Fruit fly (Drosophila melanogaster) whole organism, prepupa: Measurements from ENCODE around the gene CG10232.

ENCODE experiments used
- Blimp-1 ChIP-seq: fragments of 200-800 bp; sonication (Bioruptor generic); optimal IDR thresholded peaks from 3 replicates; lab custom pipeline; 2017; ENCODE audit warnings: missing biosample characterization, missing genetic modification characterization, mild to moderate bottlenecking, moderate library complexity, missing genetic modification reagents
- CG10631 ChIP-seq: fragments of 200-800 bp; sonication (Bioruptor generic); optimal IDR thresholded peaks from 2 replicates; lab custom pipeline; 2016; ENCODE audit warnings: missing biosample characterization, missing genetic modification characterization
- CG10669 ChIP-seq: fragments of 200-800 bp; sonication (Bioruptor generic); optimal IDR thresholded peaks from 3 replicates; lab custom pipeline; 2018; ENCODE audit warnings: missing biosample characterization, mild to moderate bottlenecking, missing genetic modification characterization, moderate library complexity
- CG11294 ChIP-seq: fragments of 200-800 bp; sonication (Bioruptor generic); IDR thresholded peaks from 2 replicates; pipeline ENCODE4 v1.3.6; 2022; ENCODE audit warnings: missing biosample characterization, missing genetic modification characterization
- CG11762 ChIP-seq: fragments of 200-800 bp; sonication (Bioruptor generic); optimal IDR thresholded peaks from 3 replicates; lab custom pipeline; 2016; ENCODE audit warnings: missing biosample characterization, missing genetic modification characterization; ENCODE audit not compliant: insufficient read depth
- CG15336 ChIP-seq: fragments of 200-800 bp; sonication (Bioruptor generic); IDR thresholded peaks from 2 replicates; pipeline ENCODE4 v1.3.6; 2022; ENCODE audit warnings: missing biosample characterization, missing genetic modification characterization
- CG1621 ChIP-seq: fragments of 200-800 bp; sonication (Bioruptor generic); optimal IDR thresholded peaks from 3 replicates; lab custom pipeline; 2018; ENCODE audit warnings: missing biosample characterization, mild to moderate bottlenecking, missing genetic modification characterization
- CG16779 ChIP-seq: fragments of 200-800 bp; sonication (Bioruptor generic); optimal IDR thresholded peaks from 3 replicates; lab custom pipeline; 2017; ENCODE audit warnings: missing biosample characterization, mild to moderate bottlenecking, missing genetic modification characterization
- CG3032 ChIP-seq: fragments of 200-800 bp; optimal IDR thresholded peaks from 2 replicates; lab custom pipeline; 2019; ENCODE audit warnings: missing biosample characterization, mild to moderate bottlenecking, missing genetic modification characterization, moderate library complexity
- CG31627 ChIP-seq: fragments of 200-800 bp; sonication (Bioruptor generic); optimal IDR thresholded peaks from 3 replicates; lab custom pipeline; 2016; ENCODE audit warnings: missing biosample characterization, missing genetic modification characterization
- CG32006 ChIP-seq: fragments of 200-800 bp; sonication (Bioruptor generic); optimal IDR thresholded peaks from 3 replicates; lab custom pipeline; 2017; ENCODE audit warnings: missing biosample characterization, mild to moderate bottlenecking, missing genetic modification characterization
- CG3919 ChIP-seq: fragments of 200-800 bp; sonication (Bioruptor generic); optimal IDR thresholded peaks from 3 replicates; lab custom pipeline; 2016; ENCODE audit warnings: missing biosample characterization, missing genetic modification characterization
- CG4318 ChIP-seq: fragments of 200-800 bp; sonication (Bioruptor generic); optimal IDR thresholded peaks from 3 replicates; lab custom pipeline; 2017; ENCODE audit warnings: missing biosample characterization, mild to moderate bottlenecking, missing genetic modification characterization
- CG6163 ChIP-seq: fragments of 200-800 bp; sonication (Bioruptor generic); IDR thresholded peaks from 3 replicates; pipeline ENCODE4 v1.3.6; 2022; ENCODE audit warnings: missing biosample characterization, missing genetic modification characterization
- CG6792 ChIP-seq: fragments of 200-800 bp; sonication (Bioruptor generic); optimal IDR thresholded peaks from 3 replicates; lab custom pipeline; 2016; ENCODE audit warnings: missing biosample characterization, missing genetic modification characterization
- CG6808 ChIP-seq: fragments of 200-800 bp; sonication (Bioruptor generic); optimal IDR thresholded peaks from 3 replicates; lab custom pipeline; 2017; ENCODE audit warnings: missing biosample characterization, missing genetic modification characterization, mild to moderate bottlenecking, moderate library complexity, missing genetic modification reagents
- CG6854 ChIP-seq: fragments of 200-800 bp; sonication (Bioruptor generic); optimal IDR thresholded peaks from 2 replicates; lab custom pipeline; 2017; ENCODE audit warnings: missing biosample characterization, mild to moderate bottlenecking, missing genetic modification characterization
- CG7368 ChIP-seq: fragments of 200-800 bp; sonication (Bioruptor generic); optimal IDR thresholded peaks from 3 replicates; lab custom pipeline; 2016; ENCODE audit warnings: missing biosample characterization, missing genetic modification characterization
- CG8119 ChIP-seq: fragments of 200-800 bp; sonication (Bioruptor generic); IDR thresholded peaks from 3 replicates; pipeline ENCODE4 v1.3.6; 2022; ENCODE audit warnings: missing biosample characterization, missing genetic modification characterization
- CG8319 ChIP-seq: fragments of 200-800 bp; sonication (Bioruptor generic); optimal IDR thresholded peaks from 3 replicates; lab custom pipeline; 2016; ENCODE audit warnings: missing biosample characterization, missing genetic modification characterization
- CG8632 ChIP-seq: fragments of 200-800 bp; sonication (Bioruptor generic); optimal IDR thresholded peaks from 3 replicates; lab custom pipeline; 2016; ENCODE audit warnings: missing biosample characterization, missing genetic modification characterization
- CG9139 ChIP-seq: fragments of 200-800 bp; sonication (Bioruptor generic); optimal IDR thresholded peaks from 3 replicates; lab custom pipeline; 2017; ENCODE audit warnings: missing biosample characterization, mild to moderate bottlenecking, missing genetic modification characterization
- Eip75B ChIP-seq: fragments of 200-800 bp; sonication (Bioruptor generic); optimal IDR thresholded peaks from 3 replicates; lab custom pipeline; 2016; ENCODE audit warnings: missing biosample characterization, missing genetic modification characterization
- Eip78C ChIP-seq: fragments of 200-800 bp; sonication (Bioruptor generic); peaks from one replicate; lab custom pipeline; 2016; ENCODE audit warnings: missing biosample characterization, missing genetic modification characterization
- Eip93F ChIP-seq: fragments of 200-800 bp; sonication (Bioruptor generic); optimal IDR thresholded peaks from 2 replicates; lab custom pipeline; 2016; ENCODE audit warnings: missing biosample characterization, mild to moderate bottlenecking, missing genetic modification characterization
- Ets21C ChIP-seq: fragments of 200-800 bp; sonication (Bioruptor generic); optimal IDR thresholded peaks from 3 replicates; lab custom pipeline; 2016; ENCODE audit warnings: missing biosample characterization, missing genetic modification characterization
- Gug ChIP-seq: fragments of 200-800 bp; sonication (Bioruptor generic); IDR thresholded peaks from 2 replicates; pipeline ENCODE4 v1.3.6; 2022; ENCODE audit warnings: missing biosample characterization, missing genetic modification characterization
- Hr38 ChIP-seq: sonication (Bioruptor generic); optimal IDR thresholded peaks from 2 replicates; lab custom pipeline; 2016; ENCODE audit warnings: missing biosample characterization, missing genetic modification characterization
- Hr39 ChIP-seq: fragments of 200-800 bp; sonication (Bioruptor generic); optimal IDR thresholded peaks from 2 replicates; lab custom pipeline; 2016; ENCODE audit warnings: missing biosample characterization, missing genetic modification characterization
- Hr4 ChIP-seq: fragments of 200-800 bp; sonication (Bioruptor generic); optimal IDR thresholded peaks from 3 replicates; lab custom pipeline; 2016; ENCODE audit warnings: missing biosample characterization, missing genetic modification characterization
- Lpt ChIP-seq: fragments of 200-800 bp; sonication (Bioruptor generic); optimal IDR thresholded peaks from 3 replicates; lab custom pipeline; 2016; ENCODE audit warnings: missing biosample characterization, missing genetic modification characterization
- Met ChIP-seq: fragments of 200-800 bp; sonication (Bioruptor generic); optimal IDR thresholded peaks from 3 replicates; lab custom pipeline; 2016; ENCODE audit warnings: missing biosample characterization, missing genetic modification characterization
- OdsH ChIP-seq: fragments of 200-800 bp; sonication (Bioruptor generic); optimal IDR thresholded peaks from 3 replicates; lab custom pipeline; 2016; ENCODE audit warnings: missing biosample characterization, missing genetic modification characterization
- Smox ChIP-seq: fragments of 200-800 bp; sonication (Bioruptor generic); optimal IDR thresholded peaks from 3 replicates; lab custom pipeline; 2016; ENCODE audit warnings: missing biosample characterization, missing genetic modification characterization
- Sox102F ChIP-seq: fragments of 200-800 bp; sonication (Bioruptor generic); optimal IDR thresholded peaks from 2 replicates; lab custom pipeline; 2016; ENCODE audit warnings: missing biosample characterization, mild to moderate bottlenecking, missing genetic modification characterization
- Sox14 ChIP-seq: fragments of 200-800 bp; sonication (Bioruptor generic); optimal IDR thresholded peaks from 3 replicates; lab custom pipeline; 2016; ENCODE audit warnings: missing biosample characterization, missing genetic modification characterization
- Sox15 ChIP-seq: fragments of 200-800 bp; sonication (Bioruptor generic); optimal IDR thresholded peaks from 3 replicates; lab custom pipeline; 2016; ENCODE audit warnings: missing biosample characterization, missing genetic modification characterization
- achi ChIP-seq: fragments of 200-800 bp; sonication (Bioruptor generic); optimal IDR thresholded peaks from 3 replicates; lab custom pipeline; 2016; ENCODE audit warnings: missing biosample characterization, missing genetic modification characterization
- acj6 ChIP-seq: fragments of 200-800 bp; sonication (Bioruptor generic); optimal IDR thresholded peaks from 3 replicates; lab custom pipeline; 2016; ENCODE audit warnings: missing biosample characterization, missing genetic modification characterization
- cyc ChIP-seq: fragments of 200-800 bp; sonication (Bioruptor generic); optimal IDR thresholded peaks from 3 replicates; lab custom pipeline; 2016; ENCODE audit warnings: missing biosample characterization, missing genetic modification characterization
- dac ChIP-seq: fragments of 200-800 bp; sonication (Bioruptor generic); optimal IDR thresholded peaks from 2 replicates; lab custom pipeline; 2017; ENCODE audit warnings: missing biosample characterization, mild to moderate bottlenecking, missing genetic modification characterization
- esn ChIP-seq: fragments of 200-800 bp; sonication (Bioruptor generic); optimal IDR thresholded peaks from 2 replicates; lab custom pipeline; 2016; ENCODE audit warnings: missing biosample characterization, mild to moderate bottlenecking, missing genetic modification characterization, moderate library complexity
- fd59A ChIP-seq: fragments of 200-800 bp; sonication (Bioruptor generic); optimal IDR thresholded peaks from 2 replicates; lab custom pipeline; 2017; ENCODE audit warnings: missing biosample characterization, mild to moderate bottlenecking, missing genetic modification characterization, missing genetic modification reagents
- fd85E ChIP-seq: fragments of 200-800 bp; sonication (Bioruptor generic); optimal IDR thresholded peaks from 3 replicates; lab custom pipeline; 2016; ENCODE audit warnings: missing biosample characterization, missing genetic modification characterization
- fkh ChIP-seq: fragments of 200-800 bp; sonication (Bioruptor generic); optimal IDR thresholded peaks from 3 replicates; lab custom pipeline; 2017; ENCODE audit warnings: missing biosample characterization, mild to moderate bottlenecking, missing genetic modification characterization, moderate library complexity
- lz ChIP-seq: fragments of 200-800 bp; sonication (Bioruptor generic); optimal IDR thresholded peaks from 3 replicates; lab custom pipeline; 2016; ENCODE audit warnings: missing biosample characterization, missing genetic modification characterization
- pdm3 ChIP-seq: fragments of 200-800 bp; sonication (Bioruptor generic); optimal IDR thresholded peaks from 3 replicates; lab custom pipeline; 2016; ENCODE audit warnings: missing biosample characterization, missing genetic modification characterization
- salr ChIP-seq, 2 experiments: fragments of 200-800 bp; sonication (Bioruptor generic); optimal IDR thresholded peaks; 3 replicates each; lab custom pipeline; 2016 to 2018; ENCODE audit warnings: missing biosample characterization in 2 of 2, missing genetic modification characterization in 2 of 2, mild to moderate bottlenecking in 1 of 2
- spab ChIP-seq: fragments of 200-800 bp; sonication (Bioruptor generic); optimal IDR thresholded peaks from 2 replicates; lab custom pipeline; 2017; ENCODE audit warnings: missing biosample characterization, mild to moderate bottlenecking, missing genetic modification characterization, missing genetic modification reagents
- ss ChIP-seq, 2 experiments: fragments of 200-800 bp; sonication (Bioruptor generic); optimal IDR thresholded peaks; 2 replicates in 1 of 2; 3 replicates in 1 of 2; lab custom pipeline; 2017 to 2018; ENCODE audit warnings: mild to moderate bottlenecking in 2 of 2, missing biosample characterization in 2 of 2, missing genetic modification characterization in 2 of 2, moderate library complexity in 1 of 2
- svp ChIP-seq: fragments of 200-800 bp; sonication (Bioruptor generic); peaks from one replicate; lab custom pipeline; 2016; ENCODE audit warnings: missing biosample characterization, missing genetic modification characterization
- topi ChIP-seq: fragments of 200-800 bp; sonication (Bioruptor generic); optimal IDR thresholded peaks from 3 replicates; lab custom pipeline; 2016; ENCODE audit warnings: missing biosample characterization, missing genetic modification characterization
- vri ChIP-seq: fragments of 200-800 bp; sonication (Bioruptor generic); optimal IDR thresholded peaks from 3 replicates; lab custom pipeline; 2016; ENCODE audit warnings: missing biosample characterization, mild to moderate bottlenecking, missing genetic modification characterization

Gene CG10232

dm6 chr3R:23675646-23676045 lies 45.8 kb downstream of the CG10232 start:
- no peak for TF ChIP-seq salr (GFP tag; optimal IDR thresholded peaks at IDR 0.05; lab: Kevin White, UChicago)
- no peak for TF ChIP-seq Eip93F (GFP tag; lab: Kevin White, UChicago)
- no peak for TF ChIP-seq CG16779 (tag; lab: Kevin White, UChicago)
- TF ChIP-seq Blimp-1 (GFP tag; lab: Kevin White, UChicago) = no peak
- peak; percentile 26 for TF ChIP-seq OdsH
- no peak for TF ChIP-seq Sox15 (GFP tag; lab: Kevin White, UChicago)
- peak; percentile 36 for TF ChIP-seq CG10631 (GFP tag; lab: Kevin White, UChicago)
- TF ChIP-seq CG6808 (GFP tag; lab: Kevin White, UChicago) = no peak
- TF ChIP-seq pdm3 (GFP tag; lab: Kevin White, UChicago) = no peak
- peak; percentile 7 for TF ChIP-seq Eip75B
- no peak for TF ChIP-seq Sox14 (GFP tag; lab: Kevin White, UChicago)
- peak; percentile 33 for TF ChIP-seq achi (GFP tag; lab: Kevin White, UChicago)
- TF ChIP-seq CG10669 (GFP tag; lab: Kevin White, UChicago) = no peak
- no peak for TF ChIP-seq fkh (GFP tag; lab: Kevin White, UChicago)
- peak; percentile 47 for TF ChIP-seq CG4318 (GFP tag; lab: Kevin White, UChicago)
- no peak for TF ChIP-seq CG8632 (GFP tag; lab: Kevin White, UChicago)
- TF ChIP-seq Eip78C (GFP tag; lab: Kevin White, UChicago) = peak; percentile 78
- no peak; the same call in 1 of the 2 replicates for TF ChIP-seq CG15336
- TF ChIP-seq Hr38 (GFP tag; lab: Kevin White, UChicago) = no peak
- TF ChIP-seq Hr39 (GFP tag; lab: Kevin White, UChicago) = no peak
- TF ChIP-seq vri (GFP tag; lab: Kevin White, UChicago) = no peak
- no peak for TF ChIP-seq CG6792 (GFP tag; lab: Kevin White, UChicago)
- no peak for TF ChIP-seq acj6 (GFP tag; lab: Kevin White, UChicago)
- no peak for TF ChIP-seq CG6854 (GFP tag; lab: Kevin White, UChicago)
- no peak for TF ChIP-seq spab (GFP tag; lab: Kevin White, UChicago)
- no peak for TF ChIP-seq CG1621 (tag; lab: Kevin White, UChicago)
- no peak for TF ChIP-seq CG8319 (GFP tag; lab: Kevin White, UChicago)
- no peak for TF ChIP-seq esn
- TF ChIP-seq CG8119 (GFP tag; lab: Robert Waterston, UW) = no peak
- no peak for TF ChIP-seq Lpt (GFP tag; lab: Kevin White, UChicago)
- no peak for TF ChIP-seq CG6163 (GFP tag; lab: Robert Waterston, UW)
- TF ChIP-seq CG11762 (GFP tag; lab: Kevin White, UChicago) = peak; percentile 10
- no peak for TF ChIP-seq Gug (GFP tag; lab: Robert Waterston, UW)
- TF ChIP-seq cyc = peak; percentile 8
- TF ChIP-seq CG11294 = no peak
- TF ChIP-seq fd59A (GFP tag; lab: Kevin White, UChicago) = no peak
- TF ChIP-seq dac (GFP tag; lab: Kevin White, UChicago) = peak; percentile 18
- TF ChIP-seq fd85E (GFP tag; lab: Kevin White, UChicago) = no peak
- peak; percentile 42 for TF ChIP-seq CG3919 (GFP tag; lab: Kevin White, UChicago)
- no peak for TF ChIP-seq Sox102F
- TF ChIP-seq CG31627 (GFP tag; lab: Kevin White, UChicago) = no peak
- TF ChIP-seq topi = no peak
- peak; percentile 20 for TF ChIP-seq Hr4 (GFP tag; lab: Kevin White, UChicago)
- no peak for TF ChIP-seq Ets21C (GFP tag; lab: Kevin White, UChicago)
- TF ChIP-seq CG3032 (tag; lab: Kevin White, UChicago) = no peak
- no peak for TF ChIP-seq svp (GFP tag; lab: Kevin White, UChicago)
- peak; percentile 74 for TF ChIP-seq CG32006 (GFP tag; lab: Kevin White, UChicago)
- no peak for TF ChIP-seq CG9139
- no peak for TF ChIP-seq Smox (GFP tag; lab: Kevin White, UChicago)
- TF ChIP-seq Met (GFP tag; lab: Kevin White, UChicago) = no peak
- no peak for TF ChIP-seq lz (GFP tag; lab: Kevin White, UChicago)
- TF ChIP-seq CG7368 = no peak
- no peak for TF ChIP-seq ss (GFP tag; optimal IDR thresholded peaks at IDR 0.05; lab: Kevin White, UChicago)
